Fruit fly (Drosophila melanogaster): Measurements from ENCODE around the gene Gart.

Gart gene

dm6 chr2L:7047703-7048102, 24.0 kb upstream of the Gart start:
- TF ChIP-seq ovo (GFP tag; optimal IDR thresholded peaks at IDR 0.05) = peak; percentile 56
- TF ChIP-seq Hr96 (GFP tag; optimal IDR thresholded peaks at IDR 0.05) = no peak
- peak; percentile 14 for TF ChIP-seq CG11617 (GFP tag; optimal IDR thresholded peaks at IDR 0.05)
- TF ChIP-seq tj (GFP tag; optimal IDR thresholded peaks at IDR 0.05) = peak; percentile 1
- peak; percentile 9 for TF ChIP-seq CG5204 (GFP tag; optimal IDR thresholded peaks at IDR 0.05)
- peak; percentile 76 for TF ChIP-seq Crg-1 (GFP tag; optimal IDR thresholded peaks at IDR 0.05)
- TF ChIP-seq kay (GFP tag; ENCODE audit: borderline replicate concordance) = no peak
- TF ChIP-seq CG7101 (tag; optimal IDR thresholded peaks at IDR 0.05) = peak; percentile 61
- TF ChIP-seq Mnt (GFP tag; optimal IDR thresholded peaks at IDR 0.05) = peak; percentile 18
- TF ChIP-seq CG1620 (GFP tag; optimal IDR thresholded peaks at IDR 0.05) = no peak

DNA sequence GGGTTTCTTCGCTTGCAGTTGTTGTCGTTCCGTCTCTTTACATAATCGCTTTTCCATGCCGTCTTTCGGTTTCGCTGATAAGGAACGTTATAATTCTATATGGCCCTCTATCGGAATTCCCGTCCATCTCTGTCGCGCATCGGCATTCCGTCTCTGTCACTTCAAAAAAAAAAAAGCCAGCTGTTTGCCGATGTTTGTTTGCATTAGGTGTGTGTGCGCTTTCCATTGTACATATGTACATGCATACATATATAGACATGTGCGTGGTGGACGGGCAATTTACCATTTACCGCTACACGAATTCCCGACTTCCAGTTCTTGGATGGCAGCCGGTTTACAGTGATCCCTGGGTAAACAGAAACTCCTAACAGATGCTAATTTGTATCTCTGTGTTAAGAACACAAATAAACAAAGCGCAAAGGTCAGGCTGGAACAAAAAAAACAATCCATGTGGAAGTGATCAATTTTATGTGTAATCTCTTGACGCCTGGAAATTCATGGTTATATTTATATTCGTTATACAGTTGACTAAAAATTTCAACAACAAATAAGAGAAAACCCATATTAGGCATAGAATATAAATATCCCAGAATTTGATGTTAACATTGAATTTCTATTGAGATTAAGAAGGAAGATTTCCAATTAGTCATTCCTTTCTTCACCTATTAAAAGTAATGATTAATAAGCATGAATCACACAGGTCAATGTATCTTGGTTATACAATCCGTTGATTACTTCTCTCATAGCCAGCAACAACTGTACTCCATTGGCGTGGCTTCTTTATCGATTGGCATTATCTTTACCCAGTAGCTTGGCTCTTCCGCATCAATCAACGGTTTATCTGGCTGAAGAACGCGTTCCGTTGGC, 19.6 kb upstream of the Gart start:
- TF ChIP-seq CG33017 (tag; optimal IDR thresholded peaks at IDR 0.05) (no peak), Mnt (GFP tag; optimal IDR thresholded peaks at IDR 0.05) (peak; percentile 26), CG7045 (GFP tag; optimal IDR thresholded peaks at IDR 0.05) (no peak), CG1620 (GFP tag; optimal IDR thresholded peaks at IDR 0.05) (no peak), cic (GFP tag; optimal IDR thresholded peaks at IDR 0.05) (no peak), toe (GFP tag; optimal IDR thresholded peaks at IDR 0.05) (no peak), CG14711 (tag; optimal IDR thresholded peaks at IDR 0.05) (no peak), ovo (GFP tag; optimal IDR thresholded peaks at IDR 0.05) (peak; percentile 38)

dm6 chr2L:7042150-7042811, 18.6 kb upstream of the Gart start:
- TF ChIP-seq pad (GFP tag; optimal IDR thresholded peaks at IDR 0.05) (peak; percentile 67), CG14711 (tag; optimal IDR thresholded peaks at IDR 0.05) (peak; percentile 33), cnc (optimal IDR thresholded peaks at IDR 0.05) (no peak), CG5204 (GFP tag; optimal IDR thresholded peaks at IDR 0.05) (no peak), toe (GFP tag; optimal IDR thresholded peaks at IDR 0.05) (no peak), ovo (GFP tag; optimal IDR thresholded peaks at IDR 0.05) (peak; percentile 59), CG11617 (GFP tag; optimal IDR thresholded peaks at IDR 0.05) (peak; percentile 57), Hr96 (GFP tag; optimal IDR thresholded peaks at IDR 0.05) (peak; percentile 11), Crg-1 (GFP tag; optimal IDR thresholded peaks at IDR 0.05) (peak; percentile 92), CG12768 (GFP tag; optimal IDR thresholded peaks at IDR 0.05) (peak; percentile 4), Mnt (GFP tag; optimal IDR thresholded peaks at IDR 0.05) (peak; percentile 96), CG7045 (GFP tag; optimal IDR thresholded peaks at IDR 0.05) (peak; percentile 40), kay (GFP tag; ENCODE audit: borderline replicate concordance) (no peak), CG7101 (tag; optimal IDR thresholded peaks at IDR 0.05) (peak; percentile 78), CG33017 (tag; optimal IDR thresholded peaks at IDR 0.05) (peak; percentile 20), CG1620 (GFP tag; optimal IDR thresholded peaks at IDR 0.05) (peak; percentile 74), bab1 (GFP tag; optimal IDR thresholded peaks at IDR 0.05) (peak; percentile 81), cic (GFP tag; optimal IDR thresholded peaks at IDR 0.05) (peak; percentile 84), tj (GFP tag; optimal IDR thresholded peaks at IDR 0.05) (peak; percentile 65), Clk (GFP tag; optimal IDR thresholded peaks at IDR 0.05) (peak; percentile 63)

DNA sequence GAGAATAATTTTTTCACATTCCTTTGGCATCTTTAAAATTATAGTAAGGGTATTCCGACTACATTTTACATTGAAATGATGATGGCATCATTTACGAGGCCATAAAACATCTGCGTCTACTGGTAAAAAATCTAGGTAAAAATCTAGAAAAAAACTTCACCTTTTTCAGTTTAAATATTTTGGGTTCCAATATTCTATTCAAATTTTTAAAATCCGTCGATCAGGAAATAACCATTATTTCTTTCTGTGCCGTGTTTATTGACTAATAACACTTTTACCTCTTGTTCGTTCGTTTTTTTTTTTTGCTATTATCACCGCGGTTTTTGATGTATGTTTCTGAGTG, 15.6 kb upstream of the Gart start:
- TF ChIP-seq CG7101 (tag; optimal IDR thresholded peaks at IDR 0.05) (peak; percentile 57), ovo (GFP tag; optimal IDR thresholded peaks at IDR 0.05) (no peak), CG33017 (tag; optimal IDR thresholded peaks at IDR 0.05) (peak; percentile 54), CG1620 (GFP tag; optimal IDR thresholded peaks at IDR 0.05) (no peak), Mnt (GFP tag; optimal IDR thresholded peaks at IDR 0.05) (peak; percentile 28), CG11617 (GFP tag; optimal IDR thresholded peaks at IDR 0.05) (peak; percentile 66), Hr96 (GFP tag; optimal IDR thresholded peaks at IDR 0.05) (no peak), CG12768 (GFP tag; optimal IDR thresholded peaks at IDR 0.05) (peak; percentile 52), Clk (GFP tag; optimal IDR thresholded peaks at IDR 0.05) (no peak), CG5204 (GFP tag; optimal IDR thresholded peaks at IDR 0.05) (no peak), Crg-1 (GFP tag; optimal IDR thresholded peaks at IDR 0.05) (peak; percentile 47), bab1 (GFP tag; optimal IDR thresholded peaks at IDR 0.05) (peak; percentile 43), toe (GFP tag; optimal IDR thresholded peaks at IDR 0.05) (no peak), cic (GFP tag; optimal IDR thresholded peaks at IDR 0.05) (no peak), kay (GFP tag; ENCODE audit: borderline replicate concordance) (peak; percentile 62), CG7045 (GFP tag; optimal IDR thresholded peaks at IDR 0.05) (no peak), cnc (optimal IDR thresholded peaks at IDR 0.05) (no peak), pad (GFP tag; optimal IDR thresholded peaks at IDR 0.05) (no peak), tj (GFP tag; optimal IDR thresholded peaks at IDR 0.05) (peak; percentile 41), CG14711 (tag; optimal IDR thresholded peaks at IDR 0.05) (peak; percentile 26)

dm6 chr2L:7038404-7039341, 15.0 kb upstream of the Gart start:
- peak; percentile 1 for TF ChIP-seq cic (GFP tag; optimal IDR thresholded peaks at IDR 0.05)
- peak; percentile 50 for TF ChIP-seq ovo (GFP tag; optimal IDR thresholded peaks at IDR 0.05)
- no peak for TF ChIP-seq CG33017 (tag; optimal IDR thresholded peaks at IDR 0.05)
- no peak for TF ChIP-seq Crg-1 (GFP tag; optimal IDR thresholded peaks at IDR 0.05)
- TF ChIP-seq pad (GFP tag; optimal IDR thresholded peaks at IDR 0.05) = no peak
